Worm (Caenorhabditis elegans) whole organism, L4/young adult: Measurements from ENCODE around the gene Y116A8C.37.

Experiments used
- dao-5 ChIP-seq: sonication (generic microtip); optimal IDR thresholded peaks from 2 replicates; lab custom pipeline; 2016; ENCODE audit warnings: missing genotype, missing genetic modification characterization, moderate library complexity, missing compliant biosample characterization
- him-1 ChIP-seq: sonication (generic microtip); optimal IDR thresholded peaks from 2 replicates; lab custom pipeline; 2016; ENCODE audit warnings: missing genotype, missing genetic modification reagents, missing genetic modification characterization, missing compliant biosample characterization

DNA sequence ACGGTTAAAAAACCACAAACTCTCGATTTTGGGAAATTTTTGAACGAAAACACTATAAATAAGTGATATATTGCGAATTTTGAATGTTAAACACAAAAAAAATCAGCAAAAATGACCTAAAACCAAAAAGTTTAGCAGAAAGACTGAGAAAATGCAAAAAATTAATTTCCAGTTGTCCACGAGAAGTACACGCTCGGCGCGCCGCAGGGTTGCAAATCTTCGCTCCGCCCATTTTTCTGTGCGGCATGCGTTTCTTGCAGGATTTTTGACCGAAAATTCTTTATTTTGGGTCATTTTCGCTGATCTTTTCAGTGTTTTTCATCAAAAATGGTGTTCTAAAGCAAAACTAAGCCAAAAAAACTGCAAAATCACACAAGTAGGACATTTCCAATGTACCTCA lies 46.1 kb downstream of the Y116A8C.37 start:
- no peak for TF ChIP-seq dao-5 (tag; lab: Kevin White, UChicago)
- TF ChIP-seq him-1 (tag; lab: Kevin White, UChicago), result no peak
